Fruit fly (Drosophila melanogaster): ENCODE measurements around the gene CG34159.

The CG34159 gene

dm6 chr2L:10249655-10250202, 45.6 kb upstream of the CG34159 start (continued):
- TF ChIP-seq Adf1 (GFP tag; IDR thresholded peaks at IDR 0.05) = no peak
- no peak for TF ChIP-seq CG11504 (tag; optimal IDR thresholded peaks at IDR 0.05)
- no peak for TF ChIP-seq gsb-n (tag; optimal IDR thresholded peaks at IDR 0.05)
- no peak for TF ChIP-seq Mes4 (GFP tag; optimal IDR thresholded peaks at IDR 0.05)
- TF ChIP-seq lilli (GFP tag; optimal IDR thresholded peaks at IDR 0.05) = no peak
- no peak for TF ChIP-seq sim (GFP tag; IDR thresholded peaks at IDR 0.05)
- TF ChIP-seq kah (GFP tag; optimal IDR thresholded peaks at IDR 0.05) = peak; percentile 55
- no peak for TF ChIP-seq crol (GFP tag; IDR thresholded peaks at IDR 0.05)
- no peak for TF ChIP-seq ato (GFP tag; IDR thresholded peaks at IDR 0.05; ENCODE audit: partially characterized antibody)
- peak; percentile 30 for TF ChIP-seq CG2202 (tag; optimal IDR thresholded peaks at IDR 0.05)
- TF ChIP-seq Hmr (GFP tag; optimal IDR thresholded peaks at IDR 0.05) = no peak
- TF ChIP-seq CG10321 (GFP tag; IDR thresholded peaks at IDR 0.05) = no peak
- TF ChIP-seq CG11723 (GFP tag; optimal IDR thresholded peaks at IDR 0.05) = peak; percentile 27
- no peak for TF ChIP-seq YL-1 (GFP tag; optimal IDR thresholded peaks at IDR 0.05)
- no peak for TF ChIP-seq Doc3 (GFP tag; IDR thresholded peaks at IDR 0.05; ENCODE audit: partially characterized antibody)
- TF ChIP-seq BEAF-32 (GFP tag; optimal IDR thresholded peaks at IDR 0.05) = no peak
- no peak for TF ChIP-seq H2.0 (GFP tag; IDR thresholded peaks at IDR 0.05)
- no peak for TF ChIP-seq Tbp (GFP tag; optimal IDR thresholded peaks at IDR 0.05)
- no peak for TF ChIP-seq HLHmδ (GFP tag; optimal IDR thresholded peaks at IDR 0.05)
- no peak for TF ChIP-seq Camta (GFP tag; optimal IDR thresholded peaks at IDR 0.05)
- TF ChIP-seq B-H2 (GFP tag; optimal IDR thresholded peaks at IDR 0.05) = peak; percentile 31
- TF ChIP-seq pho (GFP tag; optimal IDR thresholded peaks at IDR 0.05) = no peak
- no peak for TF ChIP-seq CG17829 (tag; optimal IDR thresholded peaks at IDR 0.05)
- TF ChIP-seq rib (GFP tag; IDR thresholded peaks at IDR 0.05) = no peak
- TF ChIP-seq jumu (GFP tag; optimal IDR thresholded peaks at IDR 0.05) = no peak
- TF ChIP-seq CG7928 (GFP tag; optimal IDR thresholded peaks at IDR 0.05) = no peak
- TF ChIP-seq fd96Cb (tag; optimal IDR thresholded peaks at IDR 0.05) = no peak
- no peak for TF ChIP-seq E2f1 (GFP tag; IDR thresholded peaks at IDR 0.05)
- TF ChIP-seq hb (GFP tag; IDR thresholded peaks at IDR 0.05; ENCODE audit: partially characterized antibody) = no peak
- TF ChIP-seq ind (GFP tag; optimal IDR thresholded peaks at IDR 0.05) = no peak
- no peak for TF ChIP-seq CG13775 (GFP tag; optimal IDR thresholded peaks at IDR 0.05)
- TF ChIP-seq CG8924 (tag; optimal IDR thresholded peaks at IDR 0.05) = peak; percentile 33
- TF ChIP-seq CG9932 (GFP tag; IDR thresholded peaks at IDR 0.05) = no peak
- no peak for TF ChIP-seq dan (GFP tag; IDR thresholded peaks at IDR 0.05)
- no peak for TF ChIP-seq dimm (GFP tag; IDR thresholded peaks at IDR 0.05)
- no peak for TF ChIP-seq CG9797 (GFP tag; optimal IDR thresholded peaks at IDR 0.05)
- no peak for TF ChIP-seq Usf (GFP tag; optimal IDR thresholded peaks at IDR 0.05)
- no peak for TF ChIP-seq CG9215 (GFP tag; IDR thresholded peaks at IDR 0.05)
- TF ChIP-seq fd102C (GFP tag; optimal IDR thresholded peaks at IDR 0.05) = peak; percentile 46
- TF ChIP-seq Myb (GFP tag; optimal IDR thresholded peaks at IDR 0.05) = no peak
- TF ChIP-seq tap (tag; optimal IDR thresholded peaks at IDR 0.05) = no peak
- TF ChIP-seq pfk (GFP tag; optimal IDR thresholded peaks at IDR 0.05) = peak; percentile 75
- TF ChIP-seq D19B (GFP tag; optimal IDR thresholded peaks at IDR 0.05) = no peak
- no peak for TF ChIP-seq bowl (GFP tag; IDR thresholded peaks at IDR 0.05)
- TF ChIP-seq CG10462 (GFP tag; optimal IDR thresholded peaks at IDR 0.05) = no peak
- TF ChIP-seq CG14014 (GFP tag; IDR thresholded peaks at IDR 0.05) = peak; percentile 31; the same call in 1 of the 2 replicates
- TF ChIP-seq scrt (GFP tag; optimal IDR thresholded peaks at IDR 0.05) = no peak
- TF ChIP-seq Deaf1 (tag; optimal IDR thresholded peaks at IDR 0.05) = peak; percentile 81
- no peak for TF ChIP-seq CG13123 (GFP tag; optimal IDR thresholded peaks at IDR 0.05)
- TF ChIP-seq eyg (GFP tag; optimal IDR thresholded peaks at IDR 0.05) = no peak
- no peak for TF ChIP-seq zf30C (GFP tag; optimal IDR thresholded peaks at IDR 0.05)
- TF ChIP-seq btn (GFP tag; optimal IDR thresholded peaks at IDR 0.05) = no peak

Measured in whole organism, embryonic.